Worm (Caenorhabditis elegans): ENCODE measurements around the gene Y66D12A.10.
A peak's percentile ranks its signal among the peaks of the same experiment; 100 is the strongest.

The Y66D12A.10 gene

ce11 chrIII:11565602-11566001 is at the start of gene Y66D12A.10:
Gene Y66D12A.10 (plus strand): TSS chrIII:11565874.
- TF ChIP-seq nhr-11 (tag; optimal IDR thresholded peaks at IDR 0.05) (no peak), lin-38 (GFP tag; IDR thresholded peaks at IDR 0.05) (peak; percentile 91), ZK546.5 (tag; optimal IDR thresholded peaks at IDR 0.05) (no peak), unc-62 (GFP tag; optimal IDR thresholded peaks at IDR 0.05 in 1 of 2) (no peak), unc-62 (tag; optimal IDR thresholded peaks at IDR 0.05) (no peak), lsy-2 (tag; optimal IDR thresholded peaks at IDR 0.05) (peak in 1 of 2 experiments; percentile 40), unc-130 (GFP tag; optimal IDR thresholded peaks at IDR 0.05) (no peak), pha-4 (GFP tag; IDR thresholded peaks at IDR 0.05) (no peak), pha-4 (tag; optimal IDR thresholded peaks at IDR 0.05) (no peak), mes-2 (tag; optimal IDR thresholded peaks at IDR 0.05; ENCODE audit: poor library complexity, severe bottlenecking) (peak; percentile 62), ztf-11 (tag; optimal IDR thresholded peaks at IDR 0.05) (no peak), nhr-6 (tag; optimal IDR thresholded peaks at IDR 0.05) (peak; percentile 37), nhr-77 (tag; optimal IDR thresholded peaks at IDR 0.05) (no peak), daf-8 (GFP tag; IDR thresholded peaks at IDR 0.05) (no peak), F10B5.3 (tag; optimal IDR thresholded peaks at IDR 0.05) (no peak), lin-29 (GFP tag; IDR thresholded peaks at IDR 0.05) (no peak), T26A8.4 (GFP tag; IDR thresholded peaks at IDR 0.05) (no peak), lin-1 (GFP tag; IDR thresholded peaks at IDR 0.05) (no peak), snpc-1.2 (GFP tag; IDR thresholded peaks at IDR 0.05) (no peak), F49E8.2 (tag; optimal IDR thresholded peaks at IDR 0.05; ENCODE audit: borderline replicate concordance) (no peak), ztf-7 (tag; optimal IDR thresholded peaks at IDR 0.05) (no peak), set-16 (GFP tag; IDR thresholded peaks at IDR 0.05) (no peak), dpl-1 (GFP tag; optimal IDR thresholded peaks at IDR 0.05) (peak; percentile 88), nhr-76 (tag; optimal IDR thresholded peaks at IDR 0.05) (no peak), D1046.2 (GFP tag; IDR thresholded peaks at IDR 0.05) (no peak), saeg-2 (GFP tag; IDR thresholded peaks at IDR 0.05) (no peak), hif-1 (tag; optimal IDR thresholded peaks at IDR 0.05) (peak in 1 of 2 experiments; percentile 14)

- no peak for TF ChIP-seq nhr-77 (tag; optimal IDR thresholded peaks at IDR 0.05)
- no peak for TF ChIP-seq pqm-1 (tag; optimal IDR thresholded peaks at IDR 0.05)
- TF ChIP-seq lim-7 (GFP tag; IDR thresholded peaks at IDR 0.05): no peak
- TF ChIP-seq nhr-102 (tag; optimal IDR thresholded peaks at IDR 0.05): no peak
- no peak for TF ChIP-seq hlh-30 (tag; optimal IDR thresholded peaks at IDR 0.05; ENCODE audit: insufficient read depth)
- no peak for TF ChIP-seq ZK337.2 (GFP tag; IDR thresholded peaks at IDR 0.05)
- no peak for TF ChIP-seq attf-4 (tag; optimal IDR thresholded peaks at IDR 0.05)
- no peak for TF ChIP-seq rbr-2 (tag; optimal IDR thresholded peaks at IDR 0.05)
- TF ChIP-seq ztf-11 (tag; optimal IDR thresholded peaks at IDR 0.05): no peak
- TF ChIP-seq unc-62 (GFP tag; optimal IDR thresholded peaks at IDR 0.05 in 1 of 2): no peak
- no peak for TF ChIP-seq unc-62 (tag; optimal IDR thresholded peaks at IDR 0.05)
These were observed 42.1 kb upstream of the Y66D12A.10 start, which contains the start of the genes Y66D12A.16 and such-1 for ce11 chrIII:11523504-11524025. Gene Y66D12A.16 (plus strand): TSS chrIII:11523554. Gene such-1 (minus strand): TSS chrIII:11523759.

ce11 chrIII:11524073-11524472 is 41.6 kb upstream of the Y66D12A.10 start:
- TF ChIP-seq dmd-9 (GFP tag; IDR thresholded peaks at IDR 0.05) (no peak), fkh-10 (GFP tag; optimal IDR thresholded peaks at IDR 0.05) (no peak), dmd-6 (GFP tag; IDR thresholded peaks at IDR 0.05) (no peak), lin-38 (GFP tag; IDR thresholded peaks at IDR 0.05) (peak; percentile 61), daf-19 (GFP tag; conservative IDR thresholded peaks at IDR 0.05) (no peak), mxl-3 (GFP tag; optimal IDR thresholded peaks at IDR 0.05) (no peak), nhr-10 (tag; optimal IDR thresholded peaks at IDR 0.05) (no peak), snpc-1.2 (GFP tag; IDR thresholded peaks at IDR 0.05) (no peak), mep-1 (tag; optimal IDR thresholded peaks at IDR 0.05) (no peak), zfp-2 (tag; optimal IDR thresholded peaks at IDR 0.05) (no peak), daf-8 (GFP tag; IDR thresholded peaks at IDR 0.05) (no peak), fos-1 (tag; optimal IDR thresholded peaks at IDR 0.05) (no peak), T20F7.1 (GFP tag; optimal IDR thresholded peaks at IDR 0.05) (no peak), unc-130 (GFP tag; optimal IDR thresholded peaks at IDR 0.05) (peak; percentile 23), madf-5 (GFP tag; IDR thresholded peaks at IDR 0.05) (no peak), spr-1 (tag; optimal IDR thresholded peaks at IDR 0.05) (no peak), set-16 (GFP tag; IDR thresholded peaks at IDR 0.05) (no peak), D1046.2 (GFP tag; IDR thresholded peaks at IDR 0.05) (no peak), nhr-102 (tag; optimal IDR thresholded peaks at IDR 0.05) (no peak), Y5F2A.4 (GFP tag; optimal IDR thresholded peaks at IDR 0.05) (no peak), nhr-11 (tag; optimal IDR thresholded peaks at IDR 0.05) (no peak), ztf-11 (tag; optimal IDR thresholded peaks at IDR 0.05) (no peak), sdz-12 (GFP tag; optimal IDR thresholded peaks at IDR 0.05) (no peak), gei-8 (GFP tag; optimal IDR thresholded peaks at IDR 0.05) (no peak)

All from whole organism, L4 larva.